Fruit fly (Drosophila melanogaster) whole organism, embryonic: ENCODE results near the gene alphaKap4.

Experiments used
- Abd-B ChIP-seq: fragments of 200-800 bp; sonication (Bioruptor generic); optimal IDR thresholded peaks from 2 replicates; lab custom pipeline; 2018; ENCODE audit warnings: missing biosample characterization, mild to moderate bottlenecking, missing genetic modification characterization, moderate library complexity
- Aef1 ChIP-seq: fragments of 200-800 bp; sonication (Bioruptor generic); IDR thresholded peaks from 3 replicates; pipeline ENCODE4 v1.3.6; 2022; ENCODE audit warnings: missing biosample characterization, missing genetic modification characterization
- Atf3 ChIP-seq: fragments of 200-800 bp; sonication (Bioruptor generic); optimal IDR thresholded peaks from 3 replicates; lab custom pipeline; 2016; ENCODE audit warnings: missing biosample characterization, missing genetic modification characterization
- CG10321 ChIP-seq: fragments of 200-800 bp; sonication (Bioruptor generic); IDR thresholded peaks from 2 replicates; pipeline ENCODE4 v1.3.6; 2022; ENCODE audit warnings: missing biosample characterization, missing genetic modification characterization
- CG10565 ChIP-seq: fragments of 200-800 bp; sonication (Bioruptor generic); optimal IDR thresholded peaks from 3 replicates; lab custom pipeline; 2016; ENCODE audit warnings: missing biosample characterization, mild to moderate bottlenecking, missing genetic modification characterization
- CG13624 ChIP-seq: fragments of 200-800 bp; sonication (Bioruptor generic); optimal IDR thresholded peaks from 2 replicates; lab custom pipeline; 2016; ENCODE audit warnings: missing biosample characterization, missing genetic modification characterization
- CG14050 ChIP-seq: fragments of 200-800 bp; sonication (Bioruptor generic); IDR thresholded peaks from 3 replicates; pipeline ENCODE4 v1.3.6; 2022; ENCODE audit warnings: missing biosample characterization, missing genetic modification characterization
- CG14441 ChIP-seq: fragments of 200-800 bp; sonication (Bioruptor generic); IDR thresholded peaks from 2 replicates; pipeline ENCODE4 v1.3.6; 2022; ENCODE audit warnings: missing biosample characterization, missing genetic modification characterization
- CG14710 ChIP-seq: fragments of 200-800 bp; sonication (Bioruptor generic); optimal IDR thresholded peaks from 3 replicates; lab custom pipeline; 2019; ENCODE audit warnings: missing biosample characterization, mild to moderate bottlenecking, missing genetic modification characterization, moderate library complexity
- CG1529 ChIP-seq: fragments of 200-800 bp; sonication (Bioruptor generic); optimal IDR thresholded peaks from 3 replicates; lab custom pipeline; 2018; ENCODE audit warnings: missing biosample characterization, missing genetic modification characterization
- CG15514 ChIP-seq: fragments of 200-800 bp; sonication (Bioruptor generic); optimal IDR thresholded peaks from 3 replicates; lab custom pipeline; 2017; ENCODE audit warnings: missing biosample characterization, missing genetic modification characterization, mild to moderate bottlenecking, moderate library complexity, missing genetic modification reagents
- CG15601 ChIP-seq: fragments of 200-800 bp; sonication (Bioruptor generic); optimal IDR thresholded peaks from 3 replicates; lab custom pipeline; 2019; ENCODE audit warnings: missing biosample characterization, mild to moderate bottlenecking, missing genetic modification characterization, moderate library complexity
- CG17829 ChIP-seq: fragments of 200-800 bp; optimal IDR thresholded peaks from 2 replicates; lab custom pipeline; 2019; ENCODE audit warnings: missing biosample characterization, mild to moderate bottlenecking, missing genetic modification characterization, moderate library complexity
- CG18764 ChIP-seq: fragments of 200-800 bp; sonication (Bioruptor generic); optimal IDR thresholded peaks from 3 replicates; lab custom pipeline; 2016; ENCODE audit warnings: missing biosample characterization, missing genetic modification characterization
- CG2199 ChIP-seq: fragments of 200-800 bp; sonication (Bioruptor generic); IDR thresholded peaks from 3 replicates; pipeline ENCODE4 v1.3.6; 2022; ENCODE audit warnings: missing biosample characterization, missing genetic modification characterization
- CG30020 ChIP-seq: fragments of 200-800 bp; optimal IDR thresholded peaks from 2 replicates; lab custom pipeline; 2019; ENCODE audit warnings: missing biosample characterization, mild to moderate bottlenecking, missing genetic modification characterization, moderate library complexity
- CG30431 ChIP-seq: fragments of 200-800 bp; sonication (Bioruptor generic); optimal IDR thresholded peaks from 2 replicates; lab custom pipeline; 2017; ENCODE audit warnings: missing biosample characterization, missing genetic modification characterization
- CG32772 ChIP-seq: fragments of 200-800 bp; sonication (Bioruptor generic); IDR thresholded peaks from 2 replicates; pipeline ENCODE4 v1.3.6; 2022; ENCODE audit warnings: missing biosample characterization, missing genetic modification characterization
- CG6272 ChIP-seq: fragments of 200-800 bp; sonication (Bioruptor generic); IDR thresholded peaks from 2 replicates; pipeline ENCODE4 v1.3.6; 2022; ENCODE audit warnings: missing biosample characterization, missing genetic modification characterization
- CG9817 ChIP-seq: fragments of 200-800 bp; sonication (Bioruptor generic); optimal IDR thresholded peaks from 2 replicates; lab custom pipeline; 2018; ENCODE audit warnings: missing biosample characterization, mild to moderate bottlenecking, missing genetic modification characterization, moderate library complexity
- CG9876 ChIP-seq: fragments of 200-800 bp; sonication (Bioruptor generic); optimal IDR thresholded peaks from 2 replicates; lab custom pipeline; 2016; ENCODE audit warnings: missing biosample characterization, missing genetic modification characterization
- CG9932 ChIP-seq: fragments of 200-800 bp; sonication (Bioruptor generic); IDR thresholded peaks from 2 replicates; pipeline ENCODE4 v1.3.6; 2022; ENCODE audit warnings: missing biosample characterization, missing genetic modification characterization
- Fer1 ChIP-seq: fragments of 200-800 bp; sonication (Bioruptor generic); optimal IDR thresholded peaks from 2 replicates; lab custom pipeline; 2017; ENCODE audit warnings: missing biosample characterization, mild to moderate bottlenecking, missing genetic modification characterization
- Fer3 ChIP-seq: fragments of 200-800 bp; sonication (Bioruptor generic); optimal IDR thresholded peaks from 2 replicates; lab custom pipeline; 2018; ENCODE audit warnings: missing biosample characterization, mild to moderate bottlenecking, missing genetic modification characterization, moderate library complexity
- HLH3B ChIP-seq: fragments of 200-800 bp; sonication (Bioruptor generic); IDR thresholded peaks from 2 replicates; pipeline ENCODE4 v1.3.6; 2022; ENCODE audit warnings: missing biosample characterization, missing genetic modification characterization
- Hr51 ChIP-seq, 2 experiments: fragments of 200-800 bp; sonication (Bioruptor generic); optimal IDR thresholded peaks; 2 replicates in 1 of 2; 3 replicates in 1 of 2; lab custom pipeline; 2016 to 2018; ENCODE audit warnings: missing biosample characterization in 2 of 2, missing genetic modification characterization in 2 of 2, mild to moderate bottlenecking in 1 of 2, moderate library complexity in 1 of 2
- MESR4 ChIP-seq: fragments of 200-800 bp; sonication (Bioruptor generic); optimal IDR thresholded peaks from 2 replicates; lab custom pipeline; 2018; ENCODE audit warnings: missing biosample characterization, mild to moderate bottlenecking, missing genetic modification characterization, moderate library complexity
- Med ChIP-seq: fragments of 200-800 bp; sonication (Bioruptor generic); peaks from one replicate; lab custom pipeline; 2016; ENCODE audit warnings: missing biosample characterization, missing genetic modification characterization, mild to moderate bottlenecking, inconsistent platforms, moderate library complexity
- NfI ChIP-seq: fragments of 200-800 bp; sonication (Bioruptor generic); optimal IDR thresholded peaks from 3 replicates; lab custom pipeline; 2018; ENCODE audit warnings: missing biosample characterization, mild to moderate bottlenecking, missing genetic modification characterization, moderate library complexity
- Ravus ChIP-seq: fragments of 200-800 bp; sonication (Bioruptor generic); IDR thresholded peaks from 2 replicates; pipeline ENCODE4 v1.3.6; 2022; ENCODE audit warnings: missing biosample characterization, missing genetic modification characterization
- Side ChIP-seq: fragments of 200-800 bp; sonication (Bioruptor generic); optimal IDR thresholded peaks from 2 replicates; lab custom pipeline; 2016; ENCODE audit warnings: missing biosample characterization, missing genetic modification characterization
- Ssrp ChIP-seq: fragments of 200-800 bp; sonication (Bioruptor generic); optimal IDR thresholded peaks from 2 replicates; lab custom pipeline; 2018; ENCODE audit warnings: missing biosample characterization, mild to moderate bottlenecking, missing genetic modification characterization, moderate library complexity
- bbx ChIP-seq: fragments of 200-800 bp; sonication (Bioruptor generic); IDR thresholded peaks from 2 replicates; pipeline ENCODE4 v1.3.6; 2022; ENCODE audit warnings: missing biosample characterization, missing genetic modification characterization; ENCODE audit not compliant: partially characterized antibody
- chif ChIP-seq, 2 experiments: fragments of 200-800 bp; sonication (Bioruptor generic); optimal IDR thresholded peaks; 3 replicates each; lab custom pipeline; 2016; ENCODE audit warnings: missing biosample characterization in 2 of 2, missing genetic modification characterization in 2 of 2
- danr ChIP-seq: fragments of 200-800 bp; sonication (Bioruptor generic); IDR thresholded peaks from 2 replicates; pipeline ENCODE4 v1.3.6; 2022; ENCODE audit warnings: missing biosample characterization, missing genetic modification characterization
- dati ChIP-seq: fragments of 200-800 bp; sonication (Bioruptor generic); IDR thresholded peaks from 2 replicates; pipeline ENCODE4 v1.3.6; 2022; ENCODE audit warnings: missing biosample characterization, missing genetic modification characterization
- dmrt99B ChIP-seq: fragments of 200-800 bp; sonication (Bioruptor generic); optimal IDR thresholded peaks from 2 replicates; lab custom pipeline; 2018; ENCODE audit warnings: missing biosample characterization, mild to moderate bottlenecking, missing genetic modification characterization, moderate library complexity
- gce ChIP-seq: fragments of 200-800 bp; sonication (Bioruptor generic); IDR thresholded peaks from 3 replicates; pipeline ENCODE4 v1.3.6; 2022; ENCODE audit warnings: missing biosample characterization, missing genetic modification characterization
- gem ChIP-seq: fragments of 200-800 bp; sonication (Bioruptor generic); optimal IDR thresholded peaks from 2 replicates; lab custom pipeline; 2019; ENCODE audit warnings: missing biosample characterization, mild to moderate bottlenecking, missing genetic modification characterization, moderate library complexity
- her ChIP-seq: fragments of 200-800 bp; sonication (Bioruptor generic); optimal IDR thresholded peaks from 2 replicates; lab custom pipeline; 2016; ENCODE audit warnings: missing biosample characterization, missing genetic modification characterization
- p53 ChIP-seq: fragments of 200-800 bp; sonication (Bioruptor generic); optimal IDR thresholded peaks from 2 replicates; lab custom pipeline; 2016; ENCODE audit warnings: missing biosample characterization, missing genetic modification characterization
- prd ChIP-seq, 3 experiments: fragments of >200 bp in 2 of 3; fragments of 200-800 bp in 1 of 3; sonication (Bioruptor generic) in 1 of 3; optimal IDR thresholded peaks in 2 of 3; IDR thresholded peaks in 1 of 3; 2 replicates in 2 of 3; 3 replicates in 1 of 3; pipeline versions ENCODE4 v1.3.6 to Lab custom; 2017 to 2022; ENCODE audit warnings: missing biosample characterization in 1 of 3, missing genetic modification characterization in 1 of 3
- rib ChIP-seq: fragments of 200-800 bp; sonication (Bioruptor generic); IDR thresholded peaks from 2 replicates; pipeline ENCODE4 v1.3.6; 2022; ENCODE audit warnings: missing biosample characterization, missing genetic modification characterization
- ro ChIP-seq: fragments of 200-800 bp; sonication (Bioruptor generic); IDR thresholded peaks from 2 replicates; pipeline ENCODE4 v1.3.6; 2022; ENCODE audit warnings: missing biosample characterization, missing genetic modification characterization
- sens ChIP-seq: fragments of 200-800 bp; sonication (Bioruptor generic); peaks from one replicate; lab custom pipeline; 2016; ENCODE audit warnings: missing biosample characterization, missing genetic modification characterization
- slp2 ChIP-seq: fragments of 200-800 bp; sonication (Bioruptor generic); optimal IDR thresholded peaks from 2 replicates; lab custom pipeline; 2016; ENCODE audit warnings: missing biosample characterization, missing genetic modification characterization
- trem ChIP-seq: fragments of 200-800 bp; optimal IDR thresholded peaks from 3 replicates; lab custom pipeline; 2019; ENCODE audit warnings: missing biosample characterization, mild to moderate bottlenecking, missing genetic modification characterization, moderate library complexity
- tup ChIP-seq: fragments of 200-800 bp; sonication (Bioruptor generic); optimal IDR thresholded peaks from 2 replicates; lab custom pipeline; 2016; ENCODE audit warnings: missing biosample characterization, mild to moderate bottlenecking, missing genetic modification characterization, moderate library complexity
- twi ChIP-seq: fragments of 200-800 bp; optimal IDR thresholded peaks from 2 replicates; lab custom pipeline; 2019; ENCODE audit warnings: missing biosample characterization, mild to moderate bottlenecking, missing genetic modification characterization, moderate library complexity
- vnd ChIP-seq: fragments of 200-800 bp; sonication (Bioruptor generic); IDR thresholded peaks from 3 replicates; pipeline ENCODE4 v1.3.6; 2022; ENCODE audit warnings: missing biosample characterization, missing genetic modification characterization; ENCODE audit not compliant: partially characterized antibody

alphaKap4 gene

DNA sequence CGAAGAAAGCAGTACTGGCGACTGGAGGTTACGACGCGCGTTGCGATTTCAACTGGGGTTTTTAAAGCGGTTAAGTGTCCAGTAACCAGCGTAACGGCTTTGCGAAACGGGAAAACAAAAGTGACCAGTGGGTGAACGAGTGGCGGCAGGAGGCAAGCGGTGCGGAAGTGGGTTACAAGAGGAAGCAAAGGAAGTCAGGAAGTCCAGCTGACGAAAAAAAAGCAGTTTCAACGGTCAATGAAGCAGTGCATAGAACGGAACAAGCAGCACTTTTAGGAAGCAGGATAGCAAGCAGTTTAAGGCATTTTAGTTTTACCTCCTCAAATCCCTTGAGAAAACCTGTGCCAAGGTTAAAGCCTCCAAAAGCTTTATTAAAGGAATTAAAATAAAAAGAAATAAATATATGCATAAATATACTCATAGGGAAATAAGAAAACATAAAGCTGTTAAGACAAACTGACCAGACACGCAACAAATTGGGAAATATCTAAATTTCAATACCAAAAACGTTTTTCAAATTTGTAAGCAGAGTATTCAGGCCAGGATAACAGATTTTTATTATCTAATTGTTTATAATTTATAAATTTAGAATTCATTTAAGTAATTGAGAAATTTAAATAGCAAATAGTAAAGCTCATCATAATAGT lies 48.4 kb upstream of the alphaKap4 start, which contains the start of gene CG6592 (continued):
- TF ChIP-seq CG17829 (tag; lab: Kevin White, UChicago): peak; percentile 15
- no peak for TF ChIP-seq twi (tag; lab: Kevin White, UChicago)
- TF ChIP-seq Ravus: no peak
- no peak for TF ChIP-seq Aef1
- TF ChIP-seq sens (GFP tag; lab: Kevin White, UChicago): peak; percentile 80
- peak; percentile 4 for TF ChIP-seq slp2
- TF ChIP-seq CG14710 (tag; lab: Kevin White, UChicago): no peak
- 0 out of 2 replicates have a peak, but pooled peaks have one; percentile 34 for TF ChIP-seq dati (GFP tag; lab: Robert Waterston, UW)
- no peak for TF ChIP-seq rib
- TF ChIP-seq CG15601 (tag; lab: Kevin White, UChicago): no peak
- peak; percentile 36 to 77 for TF ChIP-seq chif (GFP tag; optimal IDR thresholded peaks at IDR 0.05; lab: Kevin White, UChicago)
- TF ChIP-seq CG9817: peak; percentile 12
- TF ChIP-seq Abd-B: peak; percentile 24
- TF ChIP-seq NfI (GFP tag; lab: Kevin White, UChicago): peak; percentile 51
- no peak for TF ChIP-seq p53
- no peak for TF ChIP-seq CG30020 (tag; lab: Kevin White, UChicago)
- no peak for TF ChIP-seq vnd (GFP tag; lab: Robert Waterston, UW)
- no peak for TF ChIP-seq tup (GFP tag; lab: Kevin White, UChicago)
- no peak for TF ChIP-seq MESR4 (GFP tag; lab: Kevin White, UChicago)
- no peak for TF ChIP-seq prd (optimal IDR thresholded peaks at IDR 0.05; lab: Kevin White, UChicago)
- peak; percentile 76 for TF ChIP-seq prd (GFP tag; IDR thresholded peaks at IDR 0.05; lab: Robert Waterston, UW)
- TF ChIP-seq danr (GFP tag; lab: Robert Waterston, UW): no peak
- peak; percentile 6 for TF ChIP-seq Atf3 (GFP tag; lab: Kevin White, UChicago)
- TF ChIP-seq CG13624 (GFP tag; lab: Kevin White, UChicago): peak; percentile 19
- TF ChIP-seq CG2199 (GFP tag; lab: Robert Waterston, UW): no peak
- no peak for TF ChIP-seq Side (GFP tag; lab: Kevin White, UChicago)
- no peak for TF ChIP-seq CG32772 (GFP tag; lab: Robert Waterston, UW)
- no peak for TF ChIP-seq bbx (GFP tag; lab: Robert Waterston, UW)
- peak; percentile 20 for TF ChIP-seq Ssrp (tag; lab: Kevin White, UChicago)
- no peak for TF ChIP-seq HLH3B (GFP tag; lab: Robert Waterston, UW)
- TF ChIP-seq CG30431 (GFP tag; lab: Kevin White, UChicago): peak; percentile 87
- no peak for TF ChIP-seq CG14050 (GFP tag; lab: Robert Waterston, UW)
- peak; percentile 13 for TF ChIP-seq CG1529
- no peak for TF ChIP-seq CG18764 (GFP tag; lab: Kevin White, UChicago)
- 0 out of 2 replicates have a peak, but pooled peaks have one; percentile 6 for TF ChIP-seq CG6272 (GFP tag; lab: Robert Waterston, UW)
- no peak for TF ChIP-seq gce (GFP tag; lab: Robert Waterston, UW)
- no peak for TF ChIP-seq CG9932 (GFP tag; lab: Robert Waterston, UW)
- TF ChIP-seq CG14441 (GFP tag; lab: Robert Waterston, UW): no peak
- no peak for TF ChIP-seq Fer1
- peak; percentile 8 for TF ChIP-seq trem (tag; lab: Kevin White, UChicago)
- no peak for TF ChIP-seq CG10321 (GFP tag; lab: Robert Waterston, UW)
- peak; percentile 8 for TF ChIP-seq gem
- no peak for TF ChIP-seq dmrt99B (tag; lab: Kevin White, UChicago)
- TF ChIP-seq ro (GFP tag; lab: Robert Waterston, UW): no peak
- TF ChIP-seq CG9876 (GFP tag; lab: Kevin White, UChicago): peak; percentile 77
- peak; percentile 14 for TF ChIP-seq her (GFP tag; lab: Kevin White, UChicago)
- TF ChIP-seq CG15514 (GFP tag; lab: Kevin White, UChicago): no peak
- TF ChIP-seq Med (GFP tag; lab: Kevin White, UChicago): peak; percentile 90
- TF ChIP-seq CG10565 (GFP tag; lab: Kevin White, UChicago): no peak
- TF ChIP-seq Hr51 (GFP tag; optimal IDR thresholded peaks at IDR 0.05; lab: Kevin White, UChicago): peak in 1 of 2 experiments; percentile 14
- no peak for TF ChIP-seq Fer3 (tag; lab: Kevin White, UChicago)
